Worm (Caenorhabditis elegans) whole organism, young adult: ENCODE results near the gene R04E5.7.

ENCODE experiments used
- B0261.1 ChIP-seq: sonication (generic microtip); optimal IDR thresholded peaks from 2 replicates; lab custom pipeline; 2016; ENCODE audit warnings: mild to moderate bottlenecking, missing genetic modification characterization, moderate library complexity, missing compliant biosample characterization
- B0336.3 ChIP-seq: fragments of 200-800 bp; sonication (Bioruptor generic); IDR thresholded peaks from 2 replicates; pipeline ENCODE4 v1.3.6; 2022; ENCODE audit warnings: missing genetic modification characterization, missing compliant biosample characterization
- C17E4.6 ChIP-seq: fragments of 200-800 bp; sonication (Bioruptor generic); IDR thresholded peaks from 2 replicates; pipeline ENCODE4 v1.3.6; 2022; ENCODE audit warnings: missing genetic modification reagents, missing genetic modification characterization, missing compliant biosample characterization
- F23B12.7 ChIP-seq: sonication (generic microtip); optimal IDR thresholded peaks from 2 replicates; lab custom pipeline; 2017; ENCODE audit warnings: missing genetic modification characterization, mild to moderate bottlenecking, missing compliant biosample characterization, antibody characterized with exemption, moderate library complexity; ENCODE audit not compliant: insufficient read depth
- K12H6.12 ChIP-seq: fragments of 200-800 bp; sonication (Bioruptor generic); optimal IDR thresholded peaks from 2 replicates; lab custom pipeline; 2018; ENCODE audit warnings: mild to moderate bottlenecking, missing genetic modification characterization, missing compliant biosample characterization
- Y56A3A.18 ChIP-seq: fragments of 200-800 bp; sonication (Bioruptor generic); IDR thresholded peaks from 2 replicates; pipeline ENCODE4 v1.3.6; 2022; ENCODE audit warnings: missing genetic modification reagents, missing genetic modification characterization, missing compliant biosample characterization
- Y95B8A.8 ChIP-seq: fragments of 200-800 bp; sonication (Bioruptor generic); IDR thresholded peaks from 2 replicates; pipeline ENCODE4 v1.3.6; 2022; ENCODE audit warnings: missing genetic modification reagents, missing genetic modification characterization, missing compliant biosample characterization
- akir-1 ChIP-seq: fragments of 200-800 bp; sonication (Bioruptor generic); optimal IDR thresholded peaks from 2 replicates; lab custom pipeline; 2018; ENCODE audit warnings: mild to moderate bottlenecking, missing genetic modification characterization, moderate library complexity, missing compliant biosample characterization
- attf-3 ChIP-seq: fragments of 200-800 bp; sonication (Bioruptor generic); conservative IDR thresholded peaks from 2 replicates; pipeline ENCODE4 v1.3.6; 2022; ENCODE audit warnings: missing genetic modification reagents, missing genetic modification characterization, missing compliant biosample characterization
- attf-6 ChIP-seq: fragments of 200-800 bp; sonication (Bioruptor generic); IDR thresholded peaks from 2 replicates; pipeline ENCODE4 v1.3.6; 2022; ENCODE audit warnings: missing genetic modification reagents, missing genetic modification characterization, missing compliant biosample characterization
- bed-1 ChIP-seq: fragments of 200-800 bp; sonication (Bioruptor generic); IDR thresholded peaks from 2 replicates; pipeline ENCODE4 v1.3.6; 2022; ENCODE audit warnings: missing genetic modification reagents, missing genetic modification characterization, missing compliant biosample characterization
- cebp-1 ChIP-seq, 2 experiments: fragments of 200-800 bp in 1 of 2; sonication (Bioruptor generic) in 1 of 2; sonication (generic microtip) in 1 of 2; IDR thresholded peaks in 1 of 2; optimal IDR thresholded peaks in 1 of 2; 2 replicates each; pipeline versions ENCODE4 v1.3.6 to Lab custom; 2017 to 2022; ENCODE audit warnings: missing compliant biosample characterization in 2 of 2, missing genetic modification characterization in 2 of 2, mild to moderate bottlenecking in 1 of 2, missing genetic modification reagents in 1 of 2, moderate library complexity in 1 of 2
- ceh-100 ChIP-seq: fragments of 200-800 bp; sonication (Bioruptor generic); IDR thresholded peaks from 2 replicates; pipeline ENCODE4 v1.3.6; 2022; ENCODE audit warnings: missing genetic modification reagents, missing genetic modification characterization, missing compliant biosample characterization
- ceh-40 ChIP-seq: fragments of 200-800 bp; sonication (Bioruptor generic); IDR thresholded peaks from 2 replicates; pipeline ENCODE4 v1.3.6; 2022; ENCODE audit warnings: missing genetic modification characterization, missing compliant biosample characterization
- ceh-79 ChIP-seq: sonication (generic microtip); optimal IDR thresholded peaks from 2 replicates; lab custom pipeline; 2017; ENCODE audit warnings: mild to moderate bottlenecking, missing genetic modification characterization, missing compliant biosample characterization
- chd-7 ChIP-seq: sonication (generic microtip); optimal IDR thresholded peaks from 2 replicates; lab custom pipeline; 2016; ENCODE audit warnings: mild to moderate bottlenecking, missing genetic modification characterization, moderate library complexity, missing compliant biosample characterization
- dox-1 ChIP-seq: fragments of 200-800 bp; sonication (Bioruptor generic); IDR thresholded peaks from 2 replicates; pipeline ENCODE4 v1.3.6; 2022; ENCODE audit warnings: missing genetic modification reagents, missing genetic modification characterization, missing compliant biosample characterization
- dpff-1 ChIP-seq: sonication (generic microtip); optimal IDR thresholded peaks from 2 replicates; lab custom pipeline; 2017; ENCODE audit warnings: mild to moderate bottlenecking, missing genetic modification characterization, missing compliant biosample characterization
- egl-44 ChIP-seq: fragments of 200-800 bp; sonication (Bioruptor generic); IDR thresholded peaks from 2 replicates; pipeline ENCODE4 v1.3.6; 2022; ENCODE audit warnings: missing genetic modification reagents, missing genetic modification characterization, missing compliant biosample characterization
- egrh-3 ChIP-seq: fragments of 200-800 bp; sonication (Bioruptor generic); IDR thresholded peaks from 2 replicates; pipeline ENCODE4 v1.3.6; 2022; ENCODE audit warnings: missing genetic modification reagents, missing genetic modification characterization, missing compliant biosample characterization
- him-1 ChIP-seq: sonication (generic microtip); optimal IDR thresholded peaks from 2 replicates; lab custom pipeline; 2016; ENCODE audit warnings: missing genotype, missing genetic modification reagents, missing genetic modification characterization, missing compliant biosample characterization
- hlh-12 ChIP-seq: sonication (generic microtip); optimal IDR thresholded peaks from 2 replicates; lab custom pipeline; 2016; ENCODE audit warnings: missing genetic modification characterization, missing compliant biosample characterization
- hmg-1.2 ChIP-seq: fragments of 200-800 bp; sonication (Bioruptor generic); IDR thresholded peaks from 2 replicates; pipeline ENCODE4 v1.3.6; 2022; ENCODE audit warnings: missing genetic modification reagents, missing genetic modification characterization, missing compliant biosample characterization
- hmg-20 ChIP-seq: fragments of 200-800 bp; sonication (Bioruptor generic); IDR thresholded peaks from 2 replicates; pipeline ENCODE4 v1.3.6; 2022; ENCODE audit warnings: missing genetic modification reagents, missing genetic modification characterization, missing compliant biosample characterization
- hsf-1 ChIP-seq: fragments of 200-800 bp; sonication (Bioruptor generic); IDR thresholded peaks from 2 replicates; pipeline ENCODE4 v1.3.6; 2022; ENCODE audit warnings: missing genetic modification reagents, missing genetic modification characterization, missing compliant biosample characterization
- lin-35 ChIP-seq, 3 experiments: fragments of 150-350 bp in 2 of 3; sonication (generic microtip) in 1 of 3; optimal IDR thresholded peaks; 2 replicates each; lab custom pipeline; 2014 to 2018; ENCODE audit warnings: missing biosample characterization in 3 of 3, missing genetic modification characterization in 3 of 3, missing genetic modification reagents in 3 of 3
- lin-54 ChIP-seq: fragments of 200-800 bp; sonication (Bioruptor generic); optimal IDR thresholded peaks from 2 replicates; lab custom pipeline; 2018; ENCODE audit warnings: mild to moderate bottlenecking, missing genetic modification characterization, missing compliant biosample characterization
- lsy-27 ChIP-seq: sonication (generic microtip); optimal IDR thresholded peaks from 2 replicates; lab custom pipeline; 2017; ENCODE audit warnings: missing genetic modification characterization, mild to moderate bottlenecking, missing compliant biosample characterization, antibody characterized with exemption, missing genotype, borderline replicate concordance; ENCODE audit not compliant: insufficient read depth
- madf-10 ChIP-seq: sonication (generic microtip); optimal IDR thresholded peaks from 2 replicates; lab custom pipeline; 2016; ENCODE audit warnings: mild to moderate bottlenecking, missing genetic modification characterization, missing compliant biosample characterization
- madf-6 ChIP-seq: fragments of 200-800 bp; sonication (Bioruptor generic); IDR thresholded peaks from 2 replicates; pipeline ENCODE4 v1.3.6; 2022; ENCODE audit warnings: missing genetic modification reagents, missing genetic modification characterization, missing compliant biosample characterization
- madf-8 ChIP-seq: fragments of 200-800 bp; sonication (Bioruptor generic); conservative IDR thresholded peaks from 2 replicates; pipeline ENCODE4 v1.3.6; 2022; ENCODE audit warnings: missing genetic modification reagents, missing genetic modification characterization, missing compliant biosample characterization
- mes-4 ChIP-seq: sonication (generic microtip); optimal IDR thresholded peaks from 2 replicates; lab custom pipeline; 2016; ENCODE audit warnings: missing genotype, missing genetic modification characterization, missing compliant biosample characterization
- mxl-1 ChIP-seq: sonication (generic microtip); optimal IDR thresholded peaks from 2 replicates; lab custom pipeline; 2016; ENCODE audit warnings: missing genetic modification characterization, missing compliant biosample characterization
- nfya-1 ChIP-seq: sonication (generic microtip); optimal IDR thresholded peaks from 2 replicates; lab custom pipeline; 2017; ENCODE audit warnings: antibody characterized with exemption, missing compliant biosample characterization, missing genetic modification characterization, borderline replicate concordance; ENCODE audit not compliant: insufficient read depth
- nfya-2 ChIP-seq: fragments of 200-800 bp; sonication (Bioruptor generic); IDR thresholded peaks from 2 replicates; pipeline ENCODE4 v1.3.6; 2022; ENCODE audit warnings: missing genetic modification reagents, missing genetic modification characterization, missing compliant biosample characterization
- nhr-179 ChIP-seq: sonication (generic microtip); optimal IDR thresholded peaks from 2 replicates; lab custom pipeline; 2016; ENCODE audit warnings: mild to moderate bottlenecking, missing genetic modification characterization, missing compliant biosample characterization
- nhr-90 ChIP-seq: sonication (generic microtip); optimal IDR thresholded peaks from 2 replicates; lab custom pipeline; 2016; ENCODE audit warnings: missing genotype, mild to moderate bottlenecking, missing genetic modification characterization, missing compliant biosample characterization
- pha-4 ChIP-seq: fragments of 150-350 bp; sonication (generic microtip); optimal IDR thresholded peaks from 2 replicates; lab custom pipeline; 2014; ENCODE audit warnings: missing biosample characterization, missing genetic modification reagents, missing genetic modification characterization
- sea-2 ChIP-seq: fragments of 200-800 bp; sonication (Bioruptor generic); IDR thresholded peaks from 2 replicates; pipeline ENCODE4 v1.3.6; 2022; ENCODE audit warnings: missing genetic modification characterization, missing compliant biosample characterization
- snpc-1.1 ChIP-seq: sonication (generic microtip); optimal IDR thresholded peaks from 2 replicates; lab custom pipeline; 2017; ENCODE audit warnings: missing genetic modification characterization, mild to moderate bottlenecking, missing compliant biosample characterization, antibody characterized with exemption, moderate library complexity, missing genotype, missing genetic modification reagents; ENCODE audit not compliant: insufficient read depth
- snpc-4 ChIP-seq, 5 experiments: fragments of 150-350 bp in 1 of 5; sonication (generic microtip) in 4 of 5; optimal IDR thresholded peaks; 2 replicates each; lab custom pipeline; 2014 to 2018; ENCODE audit warnings: missing genetic modification characterization in 5 of 5, missing biosample characterization in 3 of 5, antibody characterized with exemption in 2 of 5, mild to moderate bottlenecking in 2 of 5, missing compliant biosample characterization in 2 of 5, missing genotype in 2 of 5, moderate library complexity in 2 of 5, missing genetic modification reagents in 1 of 5
- sptf-2 ChIP-seq: fragments of 200-800 bp; sonication (Bioruptor generic); optimal IDR thresholded peaks from 2 replicates; lab custom pipeline; 2018; ENCODE audit warnings: mild to moderate bottlenecking, missing genetic modification characterization, missing compliant biosample characterization
- ztf-18 ChIP-seq: sonication (generic microtip); optimal IDR thresholded peaks from 2 replicates; lab custom pipeline; 2016; ENCODE audit warnings: missing genotype, mild to moderate bottlenecking, missing genetic modification characterization, missing compliant biosample characterization
- ztf-22 ChIP-seq: fragments of 200-800 bp; sonication (Bioruptor generic); optimal IDR thresholded peaks from 2 replicates; lab custom pipeline; 2018; ENCODE audit warnings: mild to moderate bottlenecking, missing genetic modification characterization, moderate library complexity, missing compliant biosample characterization
- ztf-25 ChIP-seq: fragments of 200-800 bp; sonication (Bioruptor generic); IDR thresholded peaks from 2 replicates; pipeline ENCODE4 v1.3.6; 2022; ENCODE audit warnings: missing genetic modification reagents, missing genetic modification characterization, missing compliant biosample characterization

R04E5.7 gene

DNA sequence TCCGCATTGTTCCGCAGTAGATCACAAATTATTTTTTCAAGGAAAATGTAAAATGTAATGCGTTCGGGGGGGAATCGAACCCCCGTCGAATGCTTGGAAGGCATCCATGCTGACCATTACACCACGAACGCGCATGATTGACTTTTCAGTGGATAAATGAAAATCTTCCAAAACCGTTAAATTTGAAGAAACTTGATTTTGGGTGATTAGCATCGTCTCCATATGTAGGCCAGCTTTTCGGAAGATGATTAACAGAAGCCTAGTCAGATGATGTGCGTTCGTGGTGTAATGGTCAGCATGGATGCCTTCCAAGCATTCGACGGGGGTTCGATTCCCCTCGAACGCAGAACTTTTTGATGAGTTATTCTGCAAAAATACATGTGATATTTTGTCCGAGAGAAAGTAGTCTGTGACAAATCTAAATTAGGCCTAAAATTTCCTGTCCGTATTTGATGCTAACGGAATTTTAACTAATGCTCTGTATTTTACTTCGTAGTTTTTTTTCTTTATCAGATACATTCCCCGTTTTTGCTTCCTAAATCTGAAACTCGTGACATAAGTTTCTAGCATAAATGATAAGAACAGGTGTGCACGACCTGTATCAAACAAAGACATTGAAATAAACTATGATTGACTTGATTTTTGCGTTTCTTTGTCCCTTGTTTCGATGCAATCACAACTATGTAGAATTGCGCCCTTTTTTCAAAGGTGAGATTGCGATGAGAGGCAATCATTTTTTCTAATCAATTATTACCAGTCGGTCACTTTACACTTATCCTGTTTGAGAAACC lies 49.6 kb upstream of the R04E5.7 start, which contains the start of gene C28G1.10 (continued):
- TF ChIP-seq madf-10 (tag; lab: Kevin White, UChicago) (no peak), ztf-18 (peak; percentile 18), madf-6 (no peak), mes-4 (no peak), nfya-1 (tag; lab: Kevin White, UChicago) (no peak), F23B12.7 (tag; lab: Kevin White, UChicago) (no peak), ceh-79 (no peak), madf-8 (GFP tag; lab: Robert Waterston, UW) (no peak), pha-4 (tag; lab: Kevin White, UChicago) (no peak), Y95B8A.8 (GFP tag; lab: Robert Waterston, UW) (no peak), snpc-4 (GFP tag; optimal IDR thresholded peaks at IDR 0.05; lab: Kevin White, UChicago) (peak; percentile 53), snpc-4 (tag; optimal IDR thresholded peaks at IDR 0.05; lab: Kevin White, UChicago) (peak in 1 of 4 experiments; percentile 61), dpff-1 (no peak), hsf-1 (GFP tag; lab: Robert Waterston, UW) (no peak; the same call in none of the 2 replicates), akir-1 (GFP tag; lab: Kevin White, UChicago) (no peak), Y56A3A.18 (GFP tag; lab: Robert Waterston, UW) (peak; percentile 40), nhr-179 (tag; lab: Kevin White, UChicago) (no peak), ceh-40 (peak; percentile 49; the same call in 1 of the 2 replicates), dox-1 (no peak), ztf-25 (GFP tag; lab: Robert Waterston, UW) (peak; percentile 80; the same call in 1 of the 2 replicates), K12H6.12 (no peak), C17E4.6 (no peak), hlh-12 (tag; lab: Kevin White, UChicago) (no peak), lsy-27 (no peak), sptf-2 (GFP tag; lab: Kevin White, UChicago) (no peak), egrh-3 (GFP tag; lab: Robert Waterston, UW) (no peak), cebp-1 (GFP tag; IDR thresholded peaks at IDR 0.05; lab: Robert Waterston, UW) (peak; percentile 15; the same call in 1 of the 2 replicates), cebp-1 (tag; optimal IDR thresholded peaks at IDR 0.05; lab: Kevin White, UChicago) (no peak), egl-44 (GFP tag; lab: Robert Waterston, UW) (peak; percentile 62; the same call in 1 of the 2 replicates), nfya-2 (GFP tag; lab: Robert Waterston, UW) (0 out of 2 replicates have a peak, but pooled peaks have one; percentile 27), snpc-1.1 (tag; lab: Kevin White, UChicago) (no peak), attf-3 (GFP tag; lab: Robert Waterston, UW) (no peak), chd-7 (tag; lab: Kevin White, UChicago) (no peak), lin-54 (GFP tag; lab: Kevin White, UChicago) (no peak), sea-2 (GFP tag; lab: Robert Waterston, UW) (no peak), B0336.3 (GFP tag; lab: Robert Waterston, UW) (no peak), ceh-100 (GFP tag; lab: Robert Waterston, UW) (no peak), nhr-90 (tag; lab: Kevin White, UChicago) (peak; percentile 62), B0261.1 (peak; percentile 76), mxl-1 (tag; lab: Kevin White, UChicago) (peak; percentile 36), ztf-22 (GFP tag; lab: Kevin White, UChicago) (no peak), hmg-20 (GFP tag; lab: Robert Waterston, UW) (no peak), hmg-1.2 (GFP tag; lab: Robert Waterston, UW) (peak; percentile 63), him-1 (tag; lab: Kevin White, UChicago) (peak; percentile 43), bed-1 (GFP tag; lab: Robert Waterston, UW) (peak; percentile 81; the same call in 1 of the 2 replicates), lin-35 (GFP tag; optimal IDR thresholded peaks at IDR 0.05; lab: Kevin White, UChicago) (no peak), attf-6 (GFP tag; lab: Robert Waterston, UW) (peak; percentile 69)
